Worm (Caenorhabditis elegans) whole organism, midembryonic: Measurements from ENCODE around the gene adbp-1.
A peak's percentile ranks its signal among the peaks of the same experiment; 100 is the strongest.
"Not testable (repeated sequence)": the region's sequence is repeated elsewhere in the genome, so short reads cannot be mapped to it uniquely, and the experiment has no call there.

Experiments used
- T22C8.4 ChIP-seq: fragments of 200-800 bp; sonication (Bioruptor generic); IDR thresholded peaks from 2 replicates; pipeline ENCODE4 v1.3.6; 2022; ENCODE audit warnings: missing genetic modification characterization, missing compliant biosample characterization
- cog-1 ChIP-seq: sonication (generic microtip); optimal IDR thresholded peaks from 2 replicates; lab custom pipeline; 2016; ENCODE audit warnings: missing genetic modification characterization, missing compliant biosample characterization
- flt-1 ChIP-seq: fragments of 200-800 bp; sonication (Bioruptor generic); IDR thresholded peaks from 2 replicates; pipeline ENCODE4 v1.3.6; 2022; ENCODE audit warnings: missing genetic modification characterization, missing compliant biosample characterization
- klf-2 ChIP-seq: fragments of 200-800 bp; sonication (Bioruptor generic); conservative IDR thresholded peaks from 2 replicates; pipeline ENCODE4 v1.3.6; 2022; ENCODE audit warnings: missing genetic modification reagents, missing genetic modification characterization, missing compliant biosample characterization
- med-1 ChIP-seq: sonication (generic microtip); optimal IDR thresholded peaks from 2 replicates; lab custom pipeline; 2017; ENCODE audit warnings: missing genetic modification characterization, mild to moderate bottlenecking, missing compliant biosample characterization, antibody characterized with exemption, missing genetic modification reagents; ENCODE audit not compliant: insufficient read depth
- ref-1 ChIP-seq: fragments of 200-800 bp; sonication (Bioruptor generic); conservative IDR thresholded peaks from 2 replicates; pipeline ENCODE4 v1.3.6; 2022; ENCODE audit warnings: missing genetic modification reagents, missing genetic modification characterization, missing compliant biosample characterization
- tab-1 ChIP-seq: fragments of 200-800 bp; sonication (Bioruptor generic); IDR thresholded peaks from 2 replicates; pipeline ENCODE4 v1.3.6; 2022; ENCODE audit warnings: missing genetic modification characterization, missing compliant biosample characterization
- ztf-23 ChIP-seq: fragments of 200-800 bp; sonication (Bioruptor generic); IDR thresholded peaks from 2 replicates; pipeline ENCODE4 v1.3.6; 2022; ENCODE audit warnings: missing genetic modification reagents, missing genetic modification characterization, missing compliant biosample characterization
- ztf-29 ChIP-seq: fragments of 200-800 bp; sonication (Bioruptor generic); IDR thresholded peaks from 2 replicates; pipeline ENCODE4 v1.3.6; 2022; ENCODE audit warnings: missing genetic modification reagents, missing genetic modification characterization, missing compliant biosample characterization

The adbp-1 gene

DNA sequence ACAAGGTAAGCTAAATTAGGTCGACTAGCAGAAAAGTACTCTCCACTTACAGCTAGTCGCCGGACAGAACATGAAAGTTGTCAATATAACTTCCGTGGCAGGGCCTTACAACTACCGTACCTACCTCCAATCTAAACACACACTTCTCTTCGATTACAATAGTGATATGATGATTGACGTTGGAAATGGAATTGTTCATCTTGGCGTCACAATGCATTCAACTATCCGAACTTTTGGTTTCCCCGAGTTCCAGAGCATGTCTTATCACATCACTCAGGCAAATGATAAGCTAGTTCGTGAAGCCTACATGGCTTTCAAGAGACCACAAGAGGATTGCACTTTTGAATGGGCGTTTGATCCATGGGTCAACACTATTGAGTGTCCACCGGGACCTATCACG lies 16.6 kb upstream of the adbp-1 start:
- no peak for TF ChIP-seq flt-1 (GFP tag; lab: Robert Waterston, UW)
- TF ChIP-seq klf-2 (GFP tag; lab: Robert Waterston, UW), result no peak
- TF ChIP-seq tab-1, result no peak
- no peak for TF ChIP-seq ztf-23
- TF ChIP-seq cog-1 (tag; lab: Kevin White, UChicago), result no peak
- no peak for TF ChIP-seq med-1 (GFP tag; lab: Kevin White, UChicago)
- no peak for TF ChIP-seq T22C8.4 (GFP tag; lab: Robert Waterston, UW)
- TF ChIP-seq ref-1, result no peak
- no peak for TF ChIP-seq ztf-29 (GFP tag; lab: Robert Waterston, UW)

ce11 chrII:11428599-11428998 lies 15.4 kb upstream of the adbp-1 start:
- TF ChIP-seq ztf-23, result no peak

- TF ChIP-seq ztf-29 (GFP tag; lab: Robert Waterston, UW) (no peak), med-1 (GFP tag; lab: Kevin White, UChicago) (no peak), ztf-23 (no peak), cog-1 (tag; lab: Kevin White, UChicago) (no peak), T22C8.4 (GFP tag; lab: Robert Waterston, UW) (no peak), flt-1 (GFP tag; lab: Robert Waterston, UW) (no peak), tab-1 (no peak), ref-1 (no peak), klf-2 (GFP tag; lab: Robert Waterston, UW) (no peak)
These were observed 12.4 kb upstream of the adbp-1 start, which contains the start of gene C05D12.4 for ce11 chrII:11431584-11431983. TSS of gene C05D12.4 (plus strand) at chrII:11431884.

ce11 chrII:11433942-11434341 lies 10.0 kb upstream of the adbp-1 start, which contains the start of gene C05D12.5:
TSS of gene C05D12.5 (plus strand) at chrII:11434242.
- TF ChIP-seq ztf-23, result no peak
- TF ChIP-seq med-1 (GFP tag; lab: Kevin White, UChicago), result no peak

DNA sequence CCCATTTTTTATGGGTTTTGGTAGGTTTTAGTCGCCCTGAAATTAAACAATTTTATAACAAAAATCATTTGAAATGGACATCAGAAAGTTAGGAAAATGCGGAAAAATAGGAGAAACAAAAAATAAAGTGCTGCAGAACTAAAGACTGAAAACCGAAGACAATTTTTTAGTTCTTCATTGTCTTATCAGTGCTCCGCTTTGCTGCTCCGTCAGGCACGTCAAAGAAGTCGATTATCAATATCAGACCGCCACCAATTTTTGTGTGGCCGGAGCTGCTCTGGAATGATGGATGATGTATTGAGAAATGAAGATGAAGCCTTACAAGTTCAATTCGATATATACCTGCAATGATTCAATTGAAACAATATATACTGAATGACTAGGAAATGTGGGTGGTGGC lies 5.5 kb upstream of the adbp-1 start, which contains the start of gene vha-6:
Gene vha-6, minus strand, starts transcription at position 36 of the 400 bp plus-strand sequence.
- TF ChIP-seq tab-1 (no peak), ztf-29 (GFP tag; lab: Robert Waterston, UW) (no peak), flt-1 (GFP tag; lab: Robert Waterston, UW) (no peak), cog-1 (tag; lab: Kevin White, UChicago) (no peak), ref-1 (no peak), med-1 (GFP tag; lab: Kevin White, UChicago) (no peak)

ce11 chrII:11440265-11440664 lies 3.7 kb upstream of the adbp-1 start, which contains the start of gene VW02B12L.2:
TSS of gene VW02B12L.2 (minus strand) at chrII:11440329.
- no peak for TF ChIP-seq med-1 (GFP tag; lab: Kevin White, UChicago)
- no peak for TF ChIP-seq ref-1
- TF ChIP-seq flt-1 (GFP tag; lab: Robert Waterston, UW), result no peak
- no peak for TF ChIP-seq tab-1
- TF ChIP-seq cog-1 (tag; lab: Kevin White, UChicago), result peak; percentile 16

DNA sequence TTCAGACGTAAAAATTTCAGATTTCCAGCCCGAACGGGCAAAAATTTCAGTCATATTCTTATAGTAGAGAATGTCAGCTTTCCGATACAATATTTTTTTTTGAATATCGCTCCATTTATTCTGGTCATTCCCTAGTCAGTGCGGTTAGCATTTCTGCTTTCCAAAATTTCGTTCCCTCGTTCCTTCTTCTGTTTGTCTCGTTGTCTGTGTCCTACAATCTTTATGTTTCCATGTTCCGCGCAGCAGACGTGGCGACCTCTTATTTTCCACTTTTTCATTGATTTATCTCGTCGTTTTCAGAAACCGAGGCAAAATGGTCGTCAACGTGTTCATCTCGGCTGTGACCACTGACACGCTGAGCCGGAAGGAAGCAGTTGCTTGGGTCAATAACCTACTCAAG lies 1.5 kb upstream of the adbp-1 start, which contains the start of gene ebp-2:
Gene ebp-2, plus strand, starts transcription at position 301 of the 400 bp plus-strand sequence.
- TF ChIP-seq klf-2 (GFP tag; lab: Robert Waterston, UW); tab-1; T22C8.4 (GFP tag; lab: Robert Waterston, UW): not testable (repeated sequence)

DNA sequence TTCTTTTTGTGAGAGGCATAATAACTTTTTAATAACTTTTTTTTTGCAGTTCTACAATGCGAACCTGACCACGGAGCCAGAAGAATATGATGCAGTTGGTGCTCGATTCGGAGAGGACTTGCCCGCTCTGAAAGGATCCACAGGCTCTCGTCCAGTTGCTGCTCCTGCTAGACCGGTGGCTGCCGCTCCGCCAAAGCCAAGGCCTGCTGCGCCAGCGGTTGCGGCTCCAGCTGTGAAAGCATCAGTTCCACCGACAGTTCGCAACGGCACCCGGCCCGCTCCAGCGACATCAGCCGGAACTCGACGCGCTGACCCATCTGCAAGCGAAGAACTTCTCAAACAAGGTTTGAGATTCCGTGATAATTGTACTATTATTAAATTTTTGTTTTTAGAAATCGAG lies 834 bp upstream of the adbp-1 start:
- TF ChIP-seq tab-1, result no peak
- TF ChIP-seq T22C8.4 (GFP tag; lab: Robert Waterston, UW), result no peak
- no peak for TF ChIP-seq ztf-29 (GFP tag; lab: Robert Waterston, UW)
- no peak for TF ChIP-seq med-1 (GFP tag; lab: Kevin White, UChicago)
- TF ChIP-seq cog-1 (tag; lab: Kevin White, UChicago), result no peak
- TF ChIP-seq klf-2 (GFP tag; lab: Robert Waterston, UW), result no peak
- no peak for TF ChIP-seq ref-1
- TF ChIP-seq flt-1 (GFP tag; lab: Robert Waterston, UW), result no peak
- no peak for TF ChIP-seq ztf-23

ce11 chrII:11444973-11445372 lies 1.0 kb downstream of the adbp-1 start, which contains the start of gene W02B12.13:
TSS of gene W02B12.13 (plus strand) at chrII:11445273.
- TF ChIP-seq flt-1 (GFP tag; lab: Robert Waterston, UW), result no peak
- TF ChIP-seq tab-1, result no peak
- TF ChIP-seq ref-1, result no peak
- no peak for TF ChIP-seq ztf-29 (GFP tag; lab: Robert Waterston, UW)
- no peak for TF ChIP-seq ztf-23
- TF ChIP-seq med-1 (GFP tag; lab: Kevin White, UChicago), result no peak
- no peak for TF ChIP-seq klf-2 (GFP tag; lab: Robert Waterston, UW)
- TF ChIP-seq T22C8.4 (GFP tag; lab: Robert Waterston, UW), result no peak
- TF ChIP-seq cog-1 (tag; lab: Kevin White, UChicago), result no peak

- TF ChIP-seq tab-1, result no peak
- no peak for TF ChIP-seq med-1 (GFP tag; lab: Kevin White, UChicago)
- TF ChIP-seq klf-2 (GFP tag; lab: Robert Waterston, UW), result no peak
- TF ChIP-seq ztf-29 (GFP tag; lab: Robert Waterston, UW), result no peak
- no peak for TF ChIP-seq ref-1
- TF ChIP-seq cog-1 (tag; lab: Kevin White, UChicago), result no peak
- no peak for TF ChIP-seq T22C8.4 (GFP tag; lab: Robert Waterston, UW)
- no peak for TF ChIP-seq flt-1 (GFP tag; lab: Robert Waterston, UW)
- no peak for TF ChIP-seq ztf-23
These were observed 4.8 kb downstream of the adbp-1 start, which contains the start of gene W02B12.1 for ce11 chrII:11448753-11449152. TSS of gene W02B12.1 (plus strand) at chrII:11449021.

ce11 chrII:11450882-11451281 lies 6.9 kb downstream of the adbp-1 start:
- TF ChIP-seq tab-1, result no peak
- TF ChIP-seq cog-1 (tag; lab: Kevin White, UChicago), result no peak
- no peak for TF ChIP-seq klf-2 (GFP tag; lab: Robert Waterston, UW)
- no peak for TF ChIP-seq med-1 (GFP tag; lab: Kevin White, UChicago)
